Fruit fly (Drosophila melanogaster) whole organism, pupa: ENCODE measurements around the gene inaF-A.
A peak's percentile ranks its signal among the peaks of the same experiment; 100 is the strongest.

ENCODE experiments used
- CG10348 ChIP-seq: fragments of 200-800 bp; sonication (Bioruptor generic); IDR thresholded peaks from 2 replicates; pipeline ENCODE4 v1.3.6; 2022; ENCODE audit warnings: missing biosample characterization, missing genetic modification characterization
- CG12605 ChIP-seq: fragments of 200-800 bp; sonication (Bioruptor generic); IDR thresholded peaks from 2 replicates; pipeline ENCODE4 v1.3.6; 2022; ENCODE audit warnings: missing biosample characterization, missing genetic modification characterization
- CG13204 ChIP-seq: fragments of 200-800 bp; sonication (Bioruptor generic); optimal IDR thresholded peaks from 2 replicates; lab custom pipeline; 2018; ENCODE audit warnings: missing biosample characterization, mild to moderate bottlenecking, missing genetic modification characterization, moderate library complexity
- CG14655 ChIP-seq: fragments of 200-800 bp; sonication (Bioruptor generic); optimal IDR thresholded peaks from 3 replicates; lab custom pipeline; 2017; ENCODE audit warnings: mild to moderate bottlenecking, missing biosample characterization, missing genetic modification reagents, missing genetic modification characterization
- CG15710 ChIP-seq: fragments of 200-800 bp; sonication (Bioruptor generic); optimal IDR thresholded peaks from 2 replicates; lab custom pipeline; 2018; ENCODE audit warnings: missing biosample characterization, mild to moderate bottlenecking, missing genetic modification characterization, moderate library complexity
- CG17806 ChIP-seq: fragments of 200-800 bp; sonication (Bioruptor generic); optimal IDR thresholded peaks from 2 replicates; lab custom pipeline; 2018; ENCODE audit warnings: missing biosample characterization, mild to moderate bottlenecking, missing genetic modification characterization, moderate library complexity
- CG32121 ChIP-seq: fragments of 200-800 bp; sonication (Bioruptor generic); IDR thresholded peaks from 2 replicates; pipeline ENCODE4 v1.3.6; 2022; ENCODE audit warnings: missing biosample characterization, missing genetic modification characterization
- CG34367 ChIP-seq: fragments of 200-800 bp; sonication (Bioruptor generic); optimal IDR thresholded peaks from 2 replicates; lab custom pipeline; 2018; ENCODE audit warnings: missing biosample characterization, mild to moderate bottlenecking, missing genetic modification characterization
- CG4496 ChIP-seq: fragments of 200-800 bp; sonication (Bioruptor generic); IDR thresholded peaks from 3 replicates; pipeline ENCODE4 v1.3.6; 2022; ENCODE audit warnings: missing biosample characterization, missing genetic modification characterization
- CG8159 ChIP-seq: fragments of 200-800 bp; sonication (Bioruptor generic); optimal IDR thresholded peaks from 3 replicates; lab custom pipeline; 2018; ENCODE audit warnings: missing biosample characterization, mild to moderate bottlenecking, missing genetic modification characterization, moderate library complexity
- CG8301 ChIP-seq: fragments of 200-800 bp; sonication (Bioruptor generic); optimal IDR thresholded peaks from 2 replicates; lab custom pipeline; 2018; ENCODE audit warnings: missing biosample characterization, mild to moderate bottlenecking, missing genetic modification characterization
- CG9948 ChIP-seq: fragments of 200-800 bp; sonication (Bioruptor generic); optimal IDR thresholded peaks from 2 replicates; lab custom pipeline; 2018; ENCODE audit warnings: missing biosample characterization, mild to moderate bottlenecking, missing genetic modification characterization, moderate library complexity
- D1 ChIP-seq: fragments of 200-800 bp; sonication (Bioruptor generic); optimal IDR thresholded peaks from 2 replicates; lab custom pipeline; 2018; ENCODE audit warnings: missing biosample characterization, mild to moderate bottlenecking, missing genetic modification characterization, moderate library complexity
- EcR ChIP-seq: fragments of 200-800 bp; sonication (Bioruptor generic); optimal IDR thresholded peaks from 3 replicates; lab custom pipeline; 2019; ENCODE audit warnings: missing biosample characterization, missing genetic modification characterization, mild to moderate bottlenecking, moderate library complexity, missing genetic modification reagents
- Ets98B ChIP-seq: fragments of 200-800 bp; sonication (Bioruptor generic); IDR thresholded peaks from 2 replicates; pipeline ENCODE4 v1.3.6; 2022; ENCODE audit warnings: missing biosample characterization, missing genetic modification characterization
- Pif1A ChIP-seq: fragments of 200-800 bp; sonication (Bioruptor generic); optimal IDR thresholded peaks from 3 replicates; lab custom pipeline; 2016; ENCODE audit warnings: missing biosample characterization, missing genetic modification characterization
- Pif1B ChIP-seq: fragments of 200-800 bp; sonication (Bioruptor generic); optimal IDR thresholded peaks from 3 replicates; lab custom pipeline; 2016; ENCODE audit warnings: missing biosample characterization, missing genetic modification characterization
- Snoo ChIP-seq: fragments of 200-800 bp; sonication (Bioruptor generic); optimal IDR thresholded peaks from 3 replicates; lab custom pipeline; 2017; ENCODE audit warnings: missing biosample characterization, mild to moderate bottlenecking, missing genetic modification characterization, inconsistent platforms
- fd96Ca ChIP-seq: fragments of 200-800 bp; sonication (Bioruptor generic); IDR thresholded peaks from 3 replicates; pipeline ENCODE4 v1.3.6; 2022; ENCODE audit warnings: missing biosample characterization, missing genetic modification characterization
- gl ChIP-seq: fragments of 200-800 bp; sonication (Bioruptor generic); optimal IDR thresholded peaks from 2 replicates; lab custom pipeline; 2018; ENCODE audit warnings: missing biosample characterization, mild to moderate bottlenecking, missing genetic modification characterization
- rn ChIP-seq: fragments of 200-800 bp; sonication (Bioruptor generic); IDR thresholded peaks from 2 replicates; pipeline ENCODE4 v1.3.6; 2022; ENCODE audit warnings: missing biosample characterization, missing genetic modification characterization

inaF-A gene

DNA sequence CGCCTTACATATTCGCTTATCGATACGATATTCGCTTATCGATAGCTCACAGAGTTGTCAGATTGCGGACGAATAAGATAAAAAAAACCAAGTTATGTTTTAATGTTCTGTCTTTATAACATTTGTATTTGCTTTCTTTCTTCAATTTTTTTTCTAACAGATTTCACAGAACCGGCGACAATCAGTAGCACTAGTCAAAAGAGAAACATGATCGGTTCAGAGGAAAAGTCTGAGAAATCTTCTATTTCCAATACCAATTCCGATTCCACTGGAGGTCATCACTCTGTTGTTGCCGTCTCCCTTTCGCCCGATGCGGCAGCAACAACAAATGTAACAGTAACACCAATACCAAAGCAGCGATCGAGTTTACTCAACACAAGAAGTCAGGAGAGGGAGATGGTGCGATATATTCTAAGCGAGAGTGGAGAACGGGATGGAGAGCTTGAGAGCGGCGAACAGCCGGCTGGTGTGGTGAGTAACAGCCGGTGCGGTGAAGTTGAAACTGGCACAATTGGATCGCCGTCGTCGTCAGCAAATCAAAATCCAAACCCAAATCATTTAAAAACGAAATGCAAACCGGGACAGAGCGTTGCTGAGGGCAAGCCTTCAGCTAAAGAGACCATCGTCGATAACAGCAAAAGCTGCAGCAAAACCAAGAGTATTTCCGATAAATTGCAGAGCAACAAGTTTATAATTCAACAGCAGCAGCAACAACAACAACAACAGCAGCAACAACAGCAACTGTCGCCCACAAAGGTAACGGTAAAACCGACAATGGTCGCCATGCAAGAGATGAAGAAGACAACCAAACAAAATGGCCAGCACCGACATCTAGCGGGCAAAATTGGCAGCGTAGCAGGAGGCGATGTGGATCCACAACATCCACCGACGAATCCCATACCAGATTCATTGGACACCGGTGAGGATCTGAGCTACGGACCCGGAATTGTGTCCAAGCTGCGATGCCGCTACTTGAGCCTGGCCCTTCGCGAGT, 51.8 kb downstream of the inaF-A start:
- peak; percentile 24 for TF ChIP-seq CG8301 (tag; lab: Kevin White, UChicago)
- peak; percentile 47 for TF ChIP-seq CG8159 (tag; lab: Kevin White, UChicago)
- peak; percentile 21 for TF ChIP-seq CG9948 (tag; lab: Kevin White, UChicago)
- peak; percentile 16 for TF ChIP-seq CG34367
- peak; percentile 10; the same call in 1 of the 2 replicates for TF ChIP-seq CG12605 (GFP tag; lab: Robert Waterston, UW)
- peak; percentile 42 for TF ChIP-seq CG13204 (GFP tag; lab: Kevin White, UChicago)
- peak; percentile 68; the same call in 2 of the 3 replicates for TF ChIP-seq fd96Ca (GFP tag; lab: Robert Waterston, UW)
- 0 out of 2 replicates have a peak, but pooled peaks have one; percentile 7 for TF ChIP-seq CG32121 (GFP tag; lab: Robert Waterston, UW)
- peak; percentile 39 for TF ChIP-seq CG17806 (tag; lab: Kevin White, UChicago)
- TF ChIP-seq Ets98B, result peak; percentile 33
- TF ChIP-seq Snoo (tag; lab: Kevin White, UChicago), result peak; percentile 37
- peak; percentile 11 for TF ChIP-seq Pif1B (GFP tag; lab: Kevin White, UChicago)
- TF ChIP-seq D1, result peak; percentile 6
- TF ChIP-seq gl (tag; lab: Kevin White, UChicago), result no peak
- TF ChIP-seq Pif1A (GFP tag; lab: Kevin White, UChicago), result peak; percentile 55
- no peak for TF ChIP-seq CG10348
- TF ChIP-seq CG4496 (GFP tag; lab: Robert Waterston, UW), result peak; percentile 43; the same call in 1 of the 3 replicates
- TF ChIP-seq rn (GFP tag; lab: Robert Waterston, UW), result no peak; the same call in 1 of the 2 replicates
- peak; percentile 99 for TF ChIP-seq EcR (GFP tag; lab: Kevin White, UChicago)
- TF ChIP-seq CG15710 (tag; lab: Kevin White, UChicago), result peak; percentile 64
- peak; percentile 54 for TF ChIP-seq CG14655 (GFP tag; lab: Kevin White, UChicago)

DNA sequence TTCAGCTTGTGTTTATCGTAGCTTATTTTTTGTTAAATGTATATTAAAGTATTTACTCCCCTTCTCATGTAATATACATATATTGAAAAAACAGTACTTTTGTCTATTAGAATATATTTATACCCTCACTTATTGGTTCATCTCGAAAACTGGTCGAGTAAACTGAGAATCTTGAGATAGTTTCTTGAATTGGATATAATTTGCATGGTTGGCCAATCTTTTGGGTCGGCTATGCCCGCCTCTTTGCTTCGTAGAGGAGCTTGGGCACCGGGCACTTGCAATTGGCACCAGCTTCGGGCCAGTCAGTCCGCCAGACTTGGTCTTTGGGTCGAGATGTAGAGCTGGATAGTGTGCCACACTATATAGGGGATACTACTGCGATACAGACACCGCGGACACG, 53.3 kb downstream of the inaF-A start:
- TF ChIP-seq CG14655 (GFP tag; lab: Kevin White, UChicago), result no peak
- 0 out of 2 replicates have a peak, but pooled peaks have one; percentile 12 for TF ChIP-seq Ets98B

DNA sequence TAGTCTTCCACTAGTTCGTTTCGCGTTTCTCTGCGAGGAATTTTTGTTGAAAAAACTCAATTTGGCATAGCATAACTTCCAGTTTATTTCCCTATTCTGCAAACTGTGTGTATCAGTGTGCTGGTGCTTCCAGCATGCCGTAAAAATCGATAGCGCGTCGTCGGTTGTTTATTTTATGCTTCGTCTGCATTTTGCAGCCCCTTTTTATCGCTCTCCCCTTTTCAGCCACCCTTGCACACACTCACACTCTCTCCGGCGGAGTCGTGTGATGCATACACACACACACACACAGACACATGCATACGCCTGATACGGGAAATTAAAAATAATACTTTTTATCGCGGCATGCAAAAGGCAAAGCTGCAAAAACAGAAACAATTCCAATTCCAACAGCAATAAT, 54.2 kb downstream of the inaF-A start:
- TF ChIP-seq rn (GFP tag; lab: Robert Waterston, UW) (no peak), CG15710 (tag; lab: Kevin White, UChicago) (no peak), CG9948 (tag; lab: Kevin White, UChicago) (no peak), CG32121 (GFP tag; lab: Robert Waterston, UW) (no peak), CG8301 (tag; lab: Kevin White, UChicago) (no peak), CG4496 (GFP tag; lab: Robert Waterston, UW) (peak; percentile 55; the same call in 1 of the 3 replicates), CG10348 (no peak), CG12605 (GFP tag; lab: Robert Waterston, UW) (no peak), Pif1A (GFP tag; lab: Kevin White, UChicago) (no peak), Ets98B (peak; percentile 15; the same call in 1 of the 2 replicates)

DNA sequence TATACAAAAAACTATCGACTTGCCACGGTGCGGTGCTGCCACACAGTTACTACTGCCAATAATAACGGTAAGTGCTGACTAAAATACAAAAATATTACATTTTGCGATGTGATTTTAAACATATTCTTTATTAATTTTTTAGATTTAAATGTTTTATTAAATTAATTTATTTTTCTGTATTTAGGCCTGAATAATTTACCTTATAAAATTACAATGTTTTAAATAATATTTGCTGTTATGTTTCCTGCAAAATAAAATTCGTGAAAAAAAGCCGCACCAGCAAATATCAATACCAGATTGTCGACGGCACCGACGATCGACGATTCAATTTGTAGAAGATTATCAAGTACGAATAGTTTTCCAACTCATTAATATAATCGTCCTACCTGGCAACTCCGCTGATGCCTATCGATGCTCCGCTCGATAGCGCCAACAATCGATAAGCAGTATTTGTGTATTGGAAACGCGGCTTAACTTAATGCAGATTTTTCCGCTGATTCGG, 55.1 kb downstream of the inaF-A start, which contains the start of the genes Vlet and bif:
TSS of gene Vlet (minus strand) at position 51 of the 502 bp plus-strand sequence.
TSS of gene bif (plus strand) at position 432 of the 502 bp plus-strand sequence.
- TF ChIP-seq CG8159 (tag; lab: Kevin White, UChicago) (peak; percentile 57), Snoo (tag; lab: Kevin White, UChicago) (peak; percentile 48), CG32121 (GFP tag; lab: Robert Waterston, UW) (0 out of 2 replicates have a peak, but pooled peaks have one; percentile 37), CG34367 (peak; percentile 50), Pif1B (GFP tag; lab: Kevin White, UChicago) (peak; percentile 59), CG9948 (tag; lab: Kevin White, UChicago) (peak; percentile 58), CG12605 (GFP tag; lab: Robert Waterston, UW) (no peak), CG8301 (tag; lab: Kevin White, UChicago) (peak; percentile 30), EcR (GFP tag; lab: Kevin White, UChicago) (no peak), CG13204 (GFP tag; lab: Kevin White, UChicago) (no peak), CG15710 (tag; lab: Kevin White, UChicago) (peak; percentile 47), Pif1A (GFP tag; lab: Kevin White, UChicago) (no peak), CG10348 (no peak), rn (GFP tag; lab: Robert Waterston, UW) (no peak), CG17806 (tag; lab: Kevin White, UChicago) (peak; percentile 36), fd96Ca (GFP tag; lab: Robert Waterston, UW) (peak; percentile 64; the same call in 1 of the 3 replicates), gl (tag; lab: Kevin White, UChicago) (no peak), CG4496 (GFP tag; lab: Robert Waterston, UW) (0 out of 3 replicates have a peak, but pooled peaks have one; percentile 17), D1 (peak; percentile 69), Ets98B (no peak; the same call in 1 of the 2 replicates), CG14655 (GFP tag; lab: Kevin White, UChicago) (no peak)
